2 fruit fly cellular contexts compared by ENCODE assay signal in genomic region chr3R:15793372-15793802, dm6.
TF ChIP-seq lines count a peak whose summit lies in the region.

TSS of gene nsl1 (plus strand) at chr3R:15793782.

TF ChIP-seq in whole organism, embryonic, 481 proteins besides CTCF, POLR2A, EP300 and RAD21 (continued from another document and continues in another):
- no peak for TF ChIP-seq Dip2 (GFP tag; IDR thresholded peaks at IDR 0.05; lab: Robert Waterston, UW)
- TF ChIP-seq MBD-R2 (GFP tag; IDR thresholded peaks at IDR 0.05; lab: Robert Waterston, UW), result peak; percentile 56; the same call in 1 of the 2 replicates
- peak; percentile 38 for TF ChIP-seq D19A (tag; optimal IDR thresholded peaks at IDR 0.05; lab: Kevin White, UChicago)
- no peak for TF ChIP-seq Dip3 (GFP tag; optimal IDR thresholded peaks at IDR 0.05; lab: Kevin White, UChicago)
- no peak for TF ChIP-seq pb (GFP tag; optimal IDR thresholded peaks at IDR 0.05; lab: Kevin White, UChicago)
- no peak for TF ChIP-seq CG13296 (GFP tag; optimal IDR thresholded peaks at IDR 0.05; lab: Kevin White, UChicago)
- TF ChIP-seq Dbx (GFP tag; IDR thresholded peaks at IDR 0.05; lab: Robert Waterston, UW), result 0 out of 3 replicates have a peak, but pooled peaks have one; percentile 40
- peak; percentile 58 for TF ChIP-seq CG1603 (tag; optimal IDR thresholded peaks at IDR 0.05; lab: Kevin White, UChicago)
- peak; percentile 71 for TF ChIP-seq row (GFP tag; IDR thresholded peaks at IDR 0.05; lab: Robert Waterston, UW)
- TF ChIP-seq BEAF-32 (GFP tag; optimal IDR thresholded peaks at IDR 0.05; lab: Kevin White, UChicago), result peak; percentile 99
- peak; percentile 59 for TF ChIP-seq CG9727 (GFP tag; optimal IDR thresholded peaks at IDR 0.05; lab: Kevin White, UChicago)
- TF ChIP-seq CG10321 (GFP tag; IDR thresholded peaks at IDR 0.05; lab: Robert Waterston, UW), result peak; percentile 99
- peak; percentile 62 for TF ChIP-seq phol (tag; optimal IDR thresholded peaks at IDR 0.05; lab: Kevin White, UChicago)
- peak; percentile 19 for TF ChIP-seq CG10654 (GFP tag; optimal IDR thresholded peaks at IDR 0.05; lab: Kevin White, UChicago)
- TF ChIP-seq sd (tag; optimal IDR thresholded peaks at IDR 0.05; lab: Kevin White, UChicago), result no peak
- peak; percentile 23 for TF ChIP-seq CG18764 (GFP tag; optimal IDR thresholded peaks at IDR 0.05; lab: Kevin White, UChicago)
- TF ChIP-seq CG12155 (GFP tag; optimal IDR thresholded peaks at IDR 0.05; lab: Kevin White, UChicago), result peak; percentile 97
- peak; percentile 80 for TF ChIP-seq Sin3A (optimal IDR thresholded peaks at IDR 0.05; lab: Kevin White, UChicago)
- peak; percentile 19 for TF ChIP-seq Elba2 (GFP tag; optimal IDR thresholded peaks at IDR 0.05; lab: Kevin White, UChicago)
- peak; percentile 49 for TF ChIP-seq jumu (GFP tag; optimal IDR thresholded peaks at IDR 0.05; lab: Kevin White, UChicago)
- TF ChIP-seq Six4 (GFP tag; optimal IDR thresholded peaks at IDR 0.05; lab: Kevin White, UChicago), result peak; percentile 9
- TF ChIP-seq slbo (GFP tag; IDR thresholded peaks at IDR 0.05; lab: Robert Waterston, UW), result peak; percentile 51; the same call in 1 of the 2 replicates
- no peak for TF ChIP-seq CG16779 (GFP tag; IDR thresholded peaks at IDR 0.05; lab: Robert Waterston, UW)
- peak; percentile 84 for TF ChIP-seq Dref (GFP tag; IDR thresholded peaks at IDR 0.05; lab: Robert Waterston, UW)
- no peak for TF ChIP-seq Hey (tag; optimal IDR thresholded peaks at IDR 0.05; lab: Kevin White, UChicago)
- peak; percentile 14 for TF ChIP-seq CG4820 (GFP tag; optimal IDR thresholded peaks at IDR 0.05; lab: Kevin White, UChicago)
- TF ChIP-seq run (tag; optimal IDR thresholded peaks at IDR 0.05; lab: Kevin White, UChicago), result no peak
- TF ChIP-seq lbe (GFP tag; optimal IDR thresholded peaks at IDR 0.05; lab: Kevin White, UChicago), result peak; percentile 79
- peak; percentile 24; the same call in 1 of the 2 replicates for TF ChIP-seq Awh (GFP tag; IDR thresholded peaks at IDR 0.05; lab: Robert Waterston, UW)
- TF ChIP-seq rib (GFP tag; IDR thresholded peaks at IDR 0.05; lab: Robert Waterston, UW), result peak; percentile 69
- peak; percentile 44 for TF ChIP-seq ftz-f1 (GFP tag; optimal IDR thresholded peaks at IDR 0.05; lab: Kevin White, UChicago)
- TF ChIP-seq esg (GFP tag; conservative IDR thresholded peaks at IDR 0.05; lab: Robert Waterston, UW), result 0 out of 2 replicates have a peak, but pooled peaks have one; percentile 6
- 0 out of 2 replicates have a peak, but pooled peaks have one; percentile 24 for TF ChIP-seq CG14441 (GFP tag; IDR thresholded peaks at IDR 0.05; lab: Robert Waterston, UW)
- peak; percentile 95 for TF ChIP-seq Doc3 (GFP tag; IDR thresholded peaks at IDR 0.05; lab: Robert Waterston, UW; ENCODE audit: partially characterized antibody)
- no peak for TF ChIP-seq Mes4 (GFP tag; optimal IDR thresholded peaks at IDR 0.05; lab: Kevin White, UChicago)
- peak; percentile 11 for TF ChIP-seq Hsf (GFP tag; optimal IDR thresholded peaks at IDR 0.05; lab: Kevin White, UChicago)
- TF ChIP-seq YL-1 (GFP tag; optimal IDR thresholded peaks at IDR 0.05; lab: Kevin White, UChicago), result peak; percentile 94
- TF ChIP-seq zfh1 (GFP tag; IDR thresholded peaks at IDR 0.05; lab: Robert Waterston, UW), result peak; percentile 24; the same call in 1 of the 3 replicates
- peak; percentile 22 for TF ChIP-seq Dad (GFP tag; optimal IDR thresholded peaks at IDR 0.05; lab: Kevin White, UChicago)
- no peak for TF ChIP-seq CG4360 (GFP tag; IDR thresholded peaks at IDR 0.05; lab: Robert Waterston, UW)
- peak; percentile 13 for TF ChIP-seq CG9817 (tag; optimal IDR thresholded peaks at IDR 0.05; lab: Kevin White, UChicago)
- no peak for TF ChIP-seq D (optimal IDR thresholded peaks at IDR 0.05; lab: Kevin White, UChicago)
- no peak for TF ChIP-seq D (GFP tag; optimal IDR thresholded peaks at IDR 0.05; lab: Kevin White, UChicago)
- TF ChIP-seq CG16863 (GFP tag; optimal IDR thresholded peaks at IDR 0.05; lab: Kevin White, UChicago), result peak; percentile 78
- TF ChIP-seq aop (GFP tag; IDR thresholded peaks at IDR 0.05; lab: Robert Waterston, UW), result peak; percentile 19; the same call in 1 of the 2 replicates
- TF ChIP-seq pum (GFP tag; optimal IDR thresholded peaks at IDR 0.05; lab: Kevin White, UChicago), result no peak
- peak in 1 of 2 experiments; percentile 42 for TF ChIP-seq Hr51 (GFP tag; optimal IDR thresholded peaks at IDR 0.05; lab: Kevin White, UChicago)
- peak; percentile 47; the same call in 1 of the 2 replicates for TF ChIP-seq CG17328 (GFP tag; IDR thresholded peaks at IDR 0.05; lab: Robert Waterston, UW)
- TF ChIP-seq trem (tag; optimal IDR thresholded peaks at IDR 0.05; lab: Kevin White, UChicago), result peak; percentile 96
- TF ChIP-seq onecut (GFP tag; IDR thresholded peaks at IDR 0.05; lab: Robert Waterston, UW), result peak; percentile 14; the same call in 1 of the 2 replicates
- TF ChIP-seq CG18476 (GFP tag; optimal IDR thresholded peaks at IDR 0.05; lab: Kevin White, UChicago), result peak; percentile 38
- TF ChIP-seq CG5245 (GFP tag; optimal IDR thresholded peaks at IDR 0.05; lab: Kevin White, UChicago), result no peak
- peak; percentile 66 for TF ChIP-seq abd-A (tag; optimal IDR thresholded peaks at IDR 0.05; lab: Kevin White, UChicago)
- peak; percentile 7 for TF ChIP-seq gfzf (GFP tag; optimal IDR thresholded peaks at IDR 0.05; lab: Kevin White, UChicago)
- no peak for TF ChIP-seq H2.0 (GFP tag; IDR thresholded peaks at IDR 0.05; lab: Robert Waterston, UW)
- TF ChIP-seq CG1233 (GFP tag; optimal IDR thresholded peaks at IDR 0.05; lab: Kevin White, UChicago), result peak; percentile 11
- peak; percentile 42 for TF ChIP-seq NfI (GFP tag; optimal IDR thresholded peaks at IDR 0.05; lab: Kevin White, UChicago)
- peak; percentile 48 for TF ChIP-seq sob (GFP tag; IDR thresholded peaks at IDR 0.05; lab: Robert Waterston, UW)
- no peak for TF ChIP-seq disco-r (GFP tag; optimal IDR thresholded peaks at IDR 0.05; lab: Kevin White, UChicago)
- 0 out of 2 replicates have a peak, but pooled peaks have one; percentile 18 for TF ChIP-seq wor (GFP tag; IDR thresholded peaks at IDR 0.05; lab: Robert Waterston, UW)
- no peak for TF ChIP-seq ash1 (GFP tag; optimal IDR thresholded peaks at IDR 0.05; lab: Kevin White, UChicago)
- no peak for TF ChIP-seq CG8089 (GFP tag; optimal IDR thresholded peaks at IDR 0.05; lab: Kevin White, UChicago)
- no peak; the same call in 1 of the 2 replicates for TF ChIP-seq chm (GFP tag; IDR thresholded peaks at IDR 0.05; lab: Robert Waterston, UW)
- TF ChIP-seq CG10462 (GFP tag; optimal IDR thresholded peaks at IDR 0.05; lab: Kevin White, UChicago), result peak; percentile 54

TF ChIP-seq in whole organism, prepupa, 60 proteins besides CTCF, POLR2A, EP300 and RAD21 (continued from another document):
- TF ChIP-seq svp (GFP tag; lab: Kevin White, UChicago) (peak; percentile 60), CG8319 (GFP tag; optimal IDR thresholded peaks at IDR 0.05; lab: Kevin White, UChicago) (no peak), acj6 (GFP tag; optimal IDR thresholded peaks at IDR 0.05; lab: Kevin White, UChicago) (peak; percentile 46), CG10669 (GFP tag; optimal IDR thresholded peaks at IDR 0.05; lab: Kevin White, UChicago) (no peak), fkh (GFP tag; optimal IDR thresholded peaks at IDR 0.05; lab: Kevin White, UChicago) (no peak), dsx (GFP tag; optimal IDR thresholded peaks at IDR 0.05; lab: Kevin White, UChicago; ENCODE audit: poor library complexity, severe bottlenecking) (peak; percentile 48), CG6276 (GFP tag; optimal IDR thresholded peaks at IDR 0.05; lab: Kevin White, UChicago) (no peak), pdm3 (GFP tag; optimal IDR thresholded peaks at IDR 0.05; lab: Kevin White, UChicago) (peak; percentile 45)
